Worm (Caenorhabditis elegans) whole organism, young adult: ENCODE results near the gene F11A5.16.
A peak's percentile ranks its signal among the peaks of the same experiment; 100 is the strongest.

Experiments
- B0035.1 ChIP-seq: sonication (generic microtip); optimal IDR thresholded peaks from 2 replicates; lab custom pipeline; 2016; ENCODE audit warnings: missing genetic modification characterization, mild to moderate bottlenecking, missing compliant biosample characterization, missing genotype, missing genetic modification reagents
- B0261.1 ChIP-seq: sonication (generic microtip); optimal IDR thresholded peaks from 2 replicates; lab custom pipeline; 2016; ENCODE audit warnings: mild to moderate bottlenecking, missing genetic modification characterization, moderate library complexity, missing compliant biosample characterization
- D2030.7 ChIP-seq: fragments of 200-800 bp; sonication (Bioruptor generic); IDR thresholded peaks from 2 replicates; pipeline ENCODE4 v1.3.6; 2022; ENCODE audit warnings: missing genetic modification reagents, missing genetic modification characterization, missing compliant biosample characterization
- F23B12.7 ChIP-seq: sonication (generic microtip); optimal IDR thresholded peaks from 2 replicates; lab custom pipeline; 2017; ENCODE audit warnings: missing genetic modification characterization, mild to moderate bottlenecking, missing compliant biosample characterization, antibody characterized with exemption, moderate library complexity; ENCODE audit not compliant: insufficient read depth
- K11D2.4 ChIP-seq: fragments of 200-800 bp; sonication (Bioruptor generic); IDR thresholded peaks from 2 replicates; pipeline ENCODE4 v1.3.6; 2022; ENCODE audit warnings: missing genetic modification reagents, missing genetic modification characterization, missing compliant biosample characterization
- Y53F4B.3 ChIP-seq: fragments of 200-800 bp; sonication (Bioruptor generic); IDR thresholded peaks from 2 replicates; pipeline ENCODE4 v1.3.6; 2022; ENCODE audit warnings: missing genetic modification reagents, missing genetic modification characterization, missing compliant biosample characterization
- Y53G8AR.9 ChIP-seq: fragments of 200-800 bp; sonication (Bioruptor generic); conservative IDR thresholded peaks from 2 replicates; pipeline ENCODE4 v1.3.6; 2022; ENCODE audit warnings: missing genetic modification reagents, missing genetic modification characterization, missing compliant biosample characterization
- Y56A3A.18 ChIP-seq: fragments of 200-800 bp; sonication (Bioruptor generic); IDR thresholded peaks from 2 replicates; pipeline ENCODE4 v1.3.6; 2022; ENCODE audit warnings: missing genetic modification reagents, missing genetic modification characterization, missing compliant biosample characterization
- Y67H2A.10 ChIP-seq: fragments of 200-800 bp; sonication (Bioruptor generic); conservative IDR thresholded peaks from 2 replicates; pipeline ENCODE4 v1.3.6; 2022; ENCODE audit warnings: missing genetic modification reagents, missing genetic modification characterization, missing compliant biosample characterization
- aptf-3 ChIP-seq: fragments of 200-800 bp; sonication (Bioruptor generic); IDR thresholded peaks from 2 replicates; pipeline ENCODE4 v1.3.6; 2022; ENCODE audit warnings: missing genetic modification characterization, missing compliant biosample characterization
- attf-6 ChIP-seq: fragments of 200-800 bp; sonication (Bioruptor generic); IDR thresholded peaks from 2 replicates; pipeline ENCODE4 v1.3.6; 2022; ENCODE audit warnings: missing genetic modification reagents, missing genetic modification characterization, missing compliant biosample characterization
- ceh-100 ChIP-seq: fragments of 200-800 bp; sonication (Bioruptor generic); IDR thresholded peaks from 2 replicates; pipeline ENCODE4 v1.3.6; 2022; ENCODE audit warnings: missing genetic modification reagents, missing genetic modification characterization, missing compliant biosample characterization
- ceh-40 ChIP-seq: fragments of 200-800 bp; sonication (Bioruptor generic); IDR thresholded peaks from 2 replicates; pipeline ENCODE4 v1.3.6; 2022; ENCODE audit warnings: missing genetic modification characterization, missing compliant biosample characterization
- ceh-58 ChIP-seq: fragments of 200-800 bp; sonication (Bioruptor generic); IDR thresholded peaks from 2 replicates; pipeline ENCODE4 v1.3.6; 2022; ENCODE audit warnings: missing genetic modification characterization, missing compliant biosample characterization
- ceh-79 ChIP-seq: sonication (generic microtip); optimal IDR thresholded peaks from 2 replicates; lab custom pipeline; 2017; ENCODE audit warnings: mild to moderate bottlenecking, missing genetic modification characterization, missing compliant biosample characterization
- dox-1 ChIP-seq: fragments of 200-800 bp; sonication (Bioruptor generic); IDR thresholded peaks from 2 replicates; pipeline ENCODE4 v1.3.6; 2022; ENCODE audit warnings: missing genetic modification reagents, missing genetic modification characterization, missing compliant biosample characterization
- egl-44 ChIP-seq: fragments of 200-800 bp; sonication (Bioruptor generic); IDR thresholded peaks from 2 replicates; pipeline ENCODE4 v1.3.6; 2022; ENCODE audit warnings: missing genetic modification reagents, missing genetic modification characterization, missing compliant biosample characterization
- ekl-4 ChIP-seq: fragments of 200-800 bp; sonication (Bioruptor generic); IDR thresholded peaks from 2 replicates; pipeline ENCODE4 v1.3.6; 2022; ENCODE audit warnings: missing genetic modification reagents, missing genetic modification characterization, missing compliant biosample characterization
- ets-4 ChIP-seq: fragments of 200-800 bp; sonication (Bioruptor generic); optimal IDR thresholded peaks from 2 replicates; lab custom pipeline; 2018; ENCODE audit warnings: mild to moderate bottlenecking, missing genetic modification characterization, missing compliant biosample characterization
- fkh-3 ChIP-seq: sonication (generic microtip); optimal IDR thresholded peaks from 2 replicates; lab custom pipeline; 2016; ENCODE audit warnings: mild to moderate bottlenecking, missing genetic modification characterization, missing compliant biosample characterization
- hmg-1.2 ChIP-seq: fragments of 200-800 bp; sonication (Bioruptor generic); IDR thresholded peaks from 2 replicates; pipeline ENCODE4 v1.3.6; 2022; ENCODE audit warnings: missing genetic modification reagents, missing genetic modification characterization, missing compliant biosample characterization
- let-607 ChIP-seq, 2 experiments: fragments of 200-800 bp in 1 of 2; sonication (Bioruptor generic) in 1 of 2; sonication (generic microtip) in 1 of 2; optimal IDR thresholded peaks; 2 replicates each; lab custom pipeline; 2016 to 2018; ENCODE audit warnings: mild to moderate bottlenecking in 2 of 2, missing compliant biosample characterization in 2 of 2, missing genetic modification characterization in 2 of 2, moderate library complexity in 2 of 2, missing genotype in 1 of 2
- lin-54 ChIP-seq: fragments of 200-800 bp; sonication (Bioruptor generic); optimal IDR thresholded peaks from 2 replicates; lab custom pipeline; 2018; ENCODE audit warnings: mild to moderate bottlenecking, missing genetic modification characterization, missing compliant biosample characterization
- lsl-1 ChIP-seq: fragments of 200-800 bp; sonication (Bioruptor generic); optimal IDR thresholded peaks from 2 replicates; lab custom pipeline; 2018; ENCODE audit warnings: mild to moderate bottlenecking, missing genetic modification characterization, moderate library complexity, missing compliant biosample characterization
- lsy-27 ChIP-seq: sonication (generic microtip); optimal IDR thresholded peaks from 2 replicates; lab custom pipeline; 2017; ENCODE audit warnings: missing genetic modification characterization, mild to moderate bottlenecking, missing compliant biosample characterization, antibody characterized with exemption, missing genotype, borderline replicate concordance; ENCODE audit not compliant: insufficient read depth
- madf-8 ChIP-seq: fragments of 200-800 bp; sonication (Bioruptor generic); conservative IDR thresholded peaks from 2 replicates; pipeline ENCODE4 v1.3.6; 2022; ENCODE audit warnings: missing genetic modification reagents, missing genetic modification characterization, missing compliant biosample characterization
- mel-28 ChIP-seq: sonication (generic microtip); optimal IDR thresholded peaks from 2 replicates; lab custom pipeline; 2016; ENCODE audit warnings: borderline replicate concordance, mild to moderate bottlenecking, missing genetic modification characterization, missing compliant biosample characterization
- mes-4 ChIP-seq: sonication (generic microtip); optimal IDR thresholded peaks from 2 replicates; lab custom pipeline; 2016; ENCODE audit warnings: missing genotype, missing genetic modification characterization, missing compliant biosample characterization
- nfya-2 ChIP-seq: fragments of 200-800 bp; sonication (Bioruptor generic); IDR thresholded peaks from 2 replicates; pipeline ENCODE4 v1.3.6; 2022; ENCODE audit warnings: missing genetic modification reagents, missing genetic modification characterization, missing compliant biosample characterization
- nhr-179 ChIP-seq: sonication (generic microtip); optimal IDR thresholded peaks from 2 replicates; lab custom pipeline; 2016; ENCODE audit warnings: mild to moderate bottlenecking, missing genetic modification characterization, missing compliant biosample characterization
- pbrm-1 ChIP-seq: fragments of 200-800 bp; sonication (Bioruptor generic); IDR thresholded peaks from 2 replicates; pipeline ENCODE4 v1.3.6; 2022; ENCODE audit warnings: missing genetic modification reagents, missing genetic modification characterization, missing compliant biosample characterization
- pha-4 ChIP-seq: fragments of 150-350 bp; sonication (generic microtip); optimal IDR thresholded peaks from 2 replicates; lab custom pipeline; 2014; ENCODE audit warnings: missing biosample characterization, missing genetic modification reagents, missing genetic modification characterization
- rcor-1 ChIP-seq: fragments of 200-800 bp; sonication (Bioruptor generic); IDR thresholded peaks from 2 replicates; pipeline ENCODE4 v1.3.6; 2022; ENCODE audit warnings: missing genetic modification reagents, missing genetic modification characterization, missing compliant biosample characterization
- rpc-1 ChIP-seq, 2 experiments: fragments of 150-350 bp in 1 of 2; sonication (generic microtip) in 1 of 2; optimal IDR thresholded peaks; 2 replicates each; lab custom pipeline; 2014 to 2018; ENCODE audit warnings: missing biosample characterization in 1 of 2, missing genetic modification characterization in 1 of 2, missing genetic modification reagents in 1 of 2, missing genotype in 1 of 2
- sdz-38 ChIP-seq: sonication (generic microtip); optimal IDR thresholded peaks from 2 replicates; lab custom pipeline; 2016; ENCODE audit warnings: missing genotype, missing genetic modification characterization, missing compliant biosample characterization
- snpc-1.1 ChIP-seq: sonication (generic microtip); optimal IDR thresholded peaks from 2 replicates; lab custom pipeline; 2017; ENCODE audit warnings: missing genetic modification characterization, mild to moderate bottlenecking, missing compliant biosample characterization, antibody characterized with exemption, moderate library complexity, missing genotype, missing genetic modification reagents; ENCODE audit not compliant: insufficient read depth
- snpc-1.3 ChIP-seq: sonication (generic microtip); optimal IDR thresholded peaks from 2 replicates; lab custom pipeline; 2017; ENCODE audit warnings: missing genetic modification characterization, mild to moderate bottlenecking, missing compliant biosample characterization, antibody characterized with exemption, moderate library complexity, missing genotype, missing genetic modification reagents; ENCODE audit not compliant: insufficient read depth
- snpc-4 ChIP-seq, 5 experiments: fragments of 150-350 bp in 1 of 5; sonication (generic microtip) in 4 of 5; optimal IDR thresholded peaks; 2 replicates each; lab custom pipeline; 2014 to 2018; ENCODE audit warnings: missing genetic modification characterization in 5 of 5, missing biosample characterization in 3 of 5, antibody characterized with exemption in 2 of 5, mild to moderate bottlenecking in 2 of 5, missing compliant biosample characterization in 2 of 5, missing genotype in 2 of 5, moderate library complexity in 2 of 5, missing genetic modification reagents in 1 of 5
- sptf-2 ChIP-seq: fragments of 200-800 bp; sonication (Bioruptor generic); optimal IDR thresholded peaks from 2 replicates; lab custom pipeline; 2018; ENCODE audit warnings: mild to moderate bottlenecking, missing genetic modification characterization, missing compliant biosample characterization
- xnd-1 ChIP-seq: sonication (generic microtip); optimal IDR thresholded peaks from 2 replicates; lab custom pipeline; 2016; ENCODE audit warnings: missing genotype, missing genetic modification reagents, missing genetic modification characterization, missing compliant biosample characterization
- zfh-2 ChIP-seq: fragments of 200-800 bp; sonication (Bioruptor generic); conservative IDR thresholded peaks from 2 replicates; pipeline ENCODE4 v1.3.6; 2022; ENCODE audit warnings: missing genetic modification reagents, missing genetic modification characterization, missing compliant biosample characterization

F11A5.16 gene

DNA sequence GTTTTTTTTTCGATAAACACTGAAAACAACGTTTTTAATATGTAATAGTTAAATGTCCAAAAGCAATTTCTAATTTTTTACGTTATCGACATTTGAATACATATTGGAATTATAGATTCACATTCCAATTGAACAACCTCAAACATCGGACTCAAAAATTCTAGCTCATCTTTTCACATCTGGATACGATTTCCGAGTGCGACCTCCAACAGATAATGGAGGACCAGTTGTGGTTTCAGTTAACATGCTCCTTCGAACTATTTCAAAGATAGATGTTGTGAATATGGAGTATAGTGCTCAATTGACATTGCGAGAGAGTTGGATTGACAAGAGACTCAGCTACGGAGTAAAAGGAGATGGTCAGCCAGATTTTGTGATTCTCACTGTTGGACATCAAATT lies 9.3 kb downstream of the F11A5.16 start:
- no peak for TF ChIP-seq ceh-40
- TF ChIP-seq madf-8 (GFP tag; lab: Robert Waterston, UW): no peak
- no peak for TF ChIP-seq K11D2.4 (GFP tag; lab: Robert Waterston, UW)
- TF ChIP-seq sdz-38 (tag; lab: Kevin White, UChicago): no peak
- no peak for TF ChIP-seq ceh-79 (tag; lab: Kevin White, UChicago)
- TF ChIP-seq snpc-1.3 (tag; lab: Kevin White, UChicago): no peak
- no peak for TF ChIP-seq ets-4
- TF ChIP-seq rcor-1 (GFP tag; lab: Robert Waterston, UW): no peak
- no peak for TF ChIP-seq let-607 (tag; optimal IDR thresholded peaks at IDR 0.05; lab: Kevin White, UChicago)
- TF ChIP-seq F23B12.7: no peak

DNA sequence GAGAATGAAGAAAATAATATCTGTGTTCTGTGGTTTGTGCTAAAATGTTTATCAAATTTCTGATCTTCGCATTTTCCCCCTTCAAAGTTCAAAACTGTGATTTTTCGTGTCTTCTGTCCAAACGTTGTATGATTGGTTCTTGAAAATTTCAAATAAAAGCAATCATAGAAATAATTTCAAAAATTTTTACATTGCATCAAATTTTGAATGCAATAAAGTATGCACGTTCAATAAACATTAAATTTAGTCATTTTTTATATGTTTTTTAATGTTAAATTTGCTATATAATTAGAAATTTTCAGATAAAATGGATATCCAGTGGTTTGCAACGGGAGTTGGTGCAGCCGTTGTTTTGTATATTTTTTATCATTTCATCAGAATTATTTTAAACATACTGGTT lies 13.3 kb downstream of the F11A5.16 start, which contains the start of gene stdh-2:
stdh-2 (plus strand) TSS at position 301 of the 400 bp plus-strand sequence.
- TF ChIP-seq mes-4 (tag; lab: Kevin White, UChicago) (no peak), B0035.1 (no peak), madf-8 (GFP tag; lab: Robert Waterston, UW) (no peak), ceh-40 (no peak), lsy-27 (tag; lab: Kevin White, UChicago) (no peak), nfya-2 (GFP tag; lab: Robert Waterston, UW) (no peak), nhr-179 (tag; lab: Kevin White, UChicago) (no peak), Y53F4B.3 (GFP tag; lab: Robert Waterston, UW) (no peak), D2030.7 (no peak)

DNA sequence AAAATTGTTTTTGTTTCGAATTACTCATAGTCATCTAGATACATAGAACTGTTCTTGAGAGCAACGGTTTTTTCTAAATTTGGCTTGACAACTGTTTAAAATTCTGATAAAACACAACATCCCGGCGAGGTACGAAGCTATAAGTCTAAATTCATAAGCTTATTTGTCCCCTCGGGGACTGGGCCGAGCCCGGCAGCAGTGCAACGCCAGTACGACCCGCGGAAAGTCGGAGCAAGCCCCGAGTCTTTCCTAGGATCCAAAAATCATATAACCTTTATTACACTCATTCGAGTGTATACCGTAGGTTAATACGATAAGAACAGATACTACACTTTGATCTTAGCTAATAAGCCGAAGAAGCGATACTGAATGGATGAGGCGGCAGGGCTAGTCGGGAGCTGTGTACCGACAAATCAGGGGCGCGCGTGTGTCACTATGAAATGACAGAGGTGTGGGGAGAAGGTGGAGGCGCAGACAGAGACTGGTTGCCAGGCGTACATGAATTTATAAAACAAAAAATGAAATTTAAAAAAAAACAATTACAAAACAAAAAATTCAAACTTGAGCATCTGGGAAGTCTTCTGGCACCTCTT lies 14.9 kb downstream of the F11A5.16 start:
- TF ChIP-seq pha-4 (tag; lab: Kevin White, UChicago): no peak
- TF ChIP-seq lsy-27 (tag; lab: Kevin White, UChicago): peak; percentile 21
- TF ChIP-seq Y56A3A.18 (GFP tag; lab: Robert Waterston, UW): 0 out of 2 replicates have a peak, but pooled peaks have one; percentile 40
- peak; percentile 91 for TF ChIP-seq hmg-1.2 (GFP tag; lab: Robert Waterston, UW)
- 0 out of 2 replicates have a peak, but pooled peaks have one; percentile 11 for TF ChIP-seq madf-8 (GFP tag; lab: Robert Waterston, UW)
- peak; percentile 65 for TF ChIP-seq ekl-4 (GFP tag; lab: Robert Waterston, UW)
- TF ChIP-seq rpc-1 (optimal IDR thresholded peaks at IDR 0.05; lab: Kevin White, UChicago): no peak
- TF ChIP-seq rpc-1 (tag; optimal IDR thresholded peaks at IDR 0.05; lab: Kevin White, UChicago): peak; percentile 3
- peak; percentile 16 for TF ChIP-seq lin-54
- TF ChIP-seq xnd-1 (tag; lab: Kevin White, UChicago): peak; percentile 24
- peak; percentile 64 for TF ChIP-seq lsl-1 (GFP tag; lab: Kevin White, UChicago)
- no peak for TF ChIP-seq Y67H2A.10 (GFP tag; lab: Robert Waterston, UW)
- peak; percentile 76 for TF ChIP-seq D2030.7
- TF ChIP-seq aptf-3 (GFP tag; lab: Robert Waterston, UW): no peak
- TF ChIP-seq F23B12.7: peak; percentile 52
- TF ChIP-seq snpc-1.1 (tag; lab: Kevin White, UChicago): peak; percentile 92
- TF ChIP-seq snpc-4 (GFP tag; optimal IDR thresholded peaks at IDR 0.05; lab: Kevin White, UChicago): peak; percentile 89
- TF ChIP-seq snpc-4 (tag; optimal IDR thresholded peaks at IDR 0.05; lab: Kevin White, UChicago): peak; percentile 82 to 97 (median 92)
- TF ChIP-seq sptf-2 (GFP tag; lab: Kevin White, UChicago): no peak
- TF ChIP-seq pbrm-1 (GFP tag; lab: Robert Waterston, UW): peak; percentile 86
- TF ChIP-seq fkh-3 (tag; lab: Kevin White, UChicago): no peak
- peak; percentile 40; the same call in 1 of the 2 replicates for TF ChIP-seq ceh-100 (GFP tag; lab: Robert Waterston, UW)
- TF ChIP-seq Y53G8AR.9: 0 out of 2 replicates have a peak, but pooled peaks have one; percentile 44
- TF ChIP-seq mel-28 (tag; lab: Kevin White, UChicago): no peak
- TF ChIP-seq attf-6: peak; percentile 96
- 0 out of 2 replicates have a peak, but pooled peaks have one; percentile 50 for TF ChIP-seq ceh-58 (GFP tag; lab: Robert Waterston, UW)
- 0 out of 2 replicates have a peak, but pooled peaks have one; percentile 20 for TF ChIP-seq zfh-2
- peak; percentile 77 for TF ChIP-seq dox-1 (GFP tag; lab: Robert Waterston, UW)
- TF ChIP-seq rcor-1 (GFP tag; lab: Robert Waterston, UW): 0 out of 2 replicates have a peak, but pooled peaks have one; percentile 26
- TF ChIP-seq B0261.1 (tag; lab: Kevin White, UChicago): peak; percentile 21
- 0 out of 2 replicates have a peak, but pooled peaks have one; percentile 52 for TF ChIP-seq egl-44 (GFP tag; lab: Robert Waterston, UW)
